Worm (Caenorhabditis elegans) whole organism, midembryonic: ENCODE data around the gene C13F10.7.

Experiments
- cog-1 ChIP-seq: sonication (generic microtip); optimal IDR thresholded peaks from 2 replicates; lab custom pipeline; 2016; ENCODE audit warnings: missing genetic modification characterization, missing compliant biosample characterization
- flt-1 ChIP-seq: fragments of 200-800 bp; sonication (Bioruptor generic); IDR thresholded peaks from 2 replicates; pipeline ENCODE4 v1.3.6; 2022; ENCODE audit warnings: missing genetic modification characterization, missing compliant biosample characterization
- klf-2 ChIP-seq: fragments of 200-800 bp; sonication (Bioruptor generic); conservative IDR thresholded peaks from 2 replicates; pipeline ENCODE4 v1.3.6; 2022; ENCODE audit warnings: missing genetic modification reagents, missing genetic modification characterization, missing compliant biosample characterization
- ref-1 ChIP-seq: fragments of 200-800 bp; sonication (Bioruptor generic); conservative IDR thresholded peaks from 2 replicates; pipeline ENCODE4 v1.3.6; 2022; ENCODE audit warnings: missing genetic modification reagents, missing genetic modification characterization, missing compliant biosample characterization
- ztf-29 ChIP-seq: fragments of 200-800 bp; sonication (Bioruptor generic); IDR thresholded peaks from 2 replicates; pipeline ENCODE4 v1.3.6; 2022; ENCODE audit warnings: missing genetic modification reagents, missing genetic modification characterization, missing compliant biosample characterization

- TF ChIP-seq ref-1 (GFP tag; lab: Robert Waterston, UW) (no peak), flt-1 (GFP tag; lab: Robert Waterston, UW) (no peak), cog-1 (no peak), ztf-29 (GFP tag; lab: Robert Waterston, UW) (no peak), klf-2 (GFP tag; lab: Robert Waterston, UW) (no peak)
Measured at ce11 chrV:7186599-7186998, 36.5 kb downstream of the C13F10.7 start.
